Fruit fly (Drosophila melanogaster) whole organism, wandering third instar larva: ENCODE data around the gene CG7970.

Experiments used
- Abd-B ChIP-seq: fragments of >200 bp; optimal IDR thresholded peaks from 2 replicates; lab custom pipeline; 2017; ENCODE audit warnings: missing biosample characterization, missing genetic modification characterization
- CG32264 ChIP-seq: fragments of 200-800 bp; sonication (Bioruptor generic); optimal IDR thresholded peaks from 2 replicates; lab custom pipeline; 2016; ENCODE audit warnings: missing biosample characterization, missing genetic modification characterization
- CrebA ChIP-seq: fragments of 200-800 bp; sonication (Bioruptor generic); optimal IDR thresholded peaks from 2 replicates; lab custom pipeline; 2016; ENCODE audit warnings: missing biosample characterization, mild to moderate bottlenecking, missing genetic modification characterization, borderline replicate concordance
- HLH106 ChIP-seq: fragments of 200-800 bp; optimal IDR thresholded peaks from 3 replicates; lab custom pipeline; 2019; ENCODE audit warnings: missing biosample characterization, mild to moderate bottlenecking, missing genetic modification characterization, moderate library complexity
- Hr78 ChIP-seq: fragments of >200 bp; optimal IDR thresholded peaks from 2 replicates; lab custom pipeline; 2017; ENCODE audit warnings: missing biosample characterization, missing genetic modification characterization
- Hr83 ChIP-seq: fragments of 200-300 bp; sonication (Bioruptor generic); optimal IDR thresholded peaks from 2 replicates; lab custom pipeline; 2016; ENCODE audit warnings: missing biosample characterization, mild to moderate bottlenecking, missing genetic modification characterization, moderate library complexity; ENCODE audit not compliant: poor library complexity, severe bottlenecking
- Jra ChIP-seq: sonication (Bioruptor generic); optimal IDR thresholded peaks from 2 replicates; lab custom pipeline; 2016; ENCODE audit warnings: missing biosample characterization, missing genetic modification characterization
- Mio ChIP-seq: sonication (Bioruptor generic); optimal IDR thresholded peaks from 2 replicates; lab custom pipeline; 2016; ENCODE audit warnings: missing biosample characterization, missing genetic modification characterization
- Myc ChIP-seq: fragments of >200 bp; optimal IDR thresholded peaks from 2 replicates; lab custom pipeline; 2017
- N ChIP-seq: fragments of >200 bp; optimal IDR thresholded peaks from 2 replicates; lab custom pipeline; 2018; ENCODE audit warnings: missing biosample characterization, missing external identifiers, missing genetic modification characterization
- OdsH ChIP-seq: fragments of 200-800 bp; sonication (Bioruptor generic); optimal IDR thresholded peaks from 2 replicates; lab custom pipeline; 2016; ENCODE audit warnings: missing biosample characterization, mild to moderate bottlenecking, missing genetic modification characterization
- Rel ChIP-seq, 2 experiments: fragments of 200-800 bp; sonication (Bioruptor generic) in 1 of 2; optimal IDR thresholded peaks; 2 replicates in 1 of 2; 3 replicates in 1 of 2; lab custom pipeline; 2016 to 2019; ENCODE audit warnings: mild to moderate bottlenecking in 2 of 2, missing biosample characterization in 2 of 2, missing genetic modification characterization in 2 of 2, moderate library complexity in 1 of 2
- Sp1 ChIP-seq: fragments of 200-800 bp; sonication (Bioruptor generic); optimal IDR thresholded peaks from 3 replicates; lab custom pipeline; 2019; ENCODE audit warnings: missing biosample characterization, mild to moderate bottlenecking, missing genetic modification characterization, moderate library complexity
- br ChIP-seq: fragments of 200-800 bp; sonication (Bioruptor generic); optimal IDR thresholded peaks from 2 replicates; lab custom pipeline; 2016; ENCODE audit warnings: missing biosample characterization, missing genetic modification characterization
- dl ChIP-seq, 2 experiments: fragments of 175-275, 200-275 bp in 1 of 2; fragments of 200-275 bp in 1 of 2; sonication (Bioruptor generic); optimal IDR thresholded peaks; lab custom pipeline; 2018; ENCODE audit warnings: mild to moderate bottlenecking in 2 of 2, missing biosample characterization in 2 of 2, missing genetic modification characterization in 2 of 2, moderate library complexity in 2 of 2; ENCODE audit not compliant: partially characterized antibody in 2 of 2, insufficient read depth in 1 of 2
- ey ChIP-seq: fragments of 200-800 bp; sonication (Bioruptor generic); optimal IDR thresholded peaks from 2 replicates; lab custom pipeline; 2016; ENCODE audit warnings: missing biosample characterization, missing genetic modification characterization
- foxo ChIP-seq, 2 experiments: fragments of 200-800 bp; sonication (Bioruptor generic); optimal IDR thresholded peaks; 2 replicates in 1 of 2; 3 replicates in 1 of 2; lab custom pipeline; 2016 to 2017; ENCODE audit warnings: missing biosample characterization in 2 of 2, missing genetic modification characterization in 2 of 2
- fru ChIP-seq: fragments of 200-800 bp; sonication (Bioruptor generic); optimal IDR thresholded peaks from 3 replicates; lab custom pipeline; 2016; ENCODE audit warnings: missing biosample characterization, mild to moderate bottlenecking, missing genetic modification characterization
- h ChIP-seq: fragments of 200-800 bp; sonication (Bioruptor generic); optimal IDR thresholded peaks from 3 replicates; lab custom pipeline; 2016; ENCODE audit warnings: missing biosample characterization, mild to moderate bottlenecking, missing genetic modification characterization
- jim ChIP-seq: fragments of 175-275, 200-325 bp; sonication (Bioruptor generic); optimal IDR thresholded peaks from 2 replicates; lab custom pipeline; 2016; ENCODE audit warnings: missing biosample characterization, mild to moderate bottlenecking, missing genetic modification characterization
- lola ChIP-seq: fragments of >200 bp; optimal IDR thresholded peaks from 2 replicates; lab custom pipeline; 2017; ENCODE audit warnings: missing biosample characterization, missing genetic modification characterization
- pan ChIP-seq: fragments of >200 bp; optimal IDR thresholded peaks from 2 replicates; lab custom pipeline; 2017
- psq ChIP-seq: fragments of 200-800 bp; sonication (Bioruptor generic); optimal IDR thresholded peaks from 3 replicates; lab custom pipeline; 2017; ENCODE audit warnings: missing biosample characterization, mild to moderate bottlenecking, missing genetic modification characterization, moderate library complexity
- rgr ChIP-seq: fragments of 200-800 bp; sonication (Bioruptor generic); optimal IDR thresholded peaks from 3 replicates; lab custom pipeline; 2016; ENCODE audit warnings: missing biosample characterization, mild to moderate bottlenecking, missing genetic modification characterization
- sage ChIP-seq: fragments of 200-800 bp; sonication (Bioruptor generic); optimal IDR thresholded peaks from 2 replicates; lab custom pipeline; 2016; ENCODE audit warnings: missing biosample characterization, mild to moderate bottlenecking, missing genetic modification characterization
- usp ChIP-seq: fragments of >200 bp; optimal IDR thresholded peaks from 2 replicates; lab custom pipeline; 2017; ENCODE audit warnings: missing biosample characterization, missing genetic modification characterization
- woc ChIP-seq: sonication (Bioruptor generic); optimal IDR thresholded peaks from 2 replicates; lab custom pipeline; 2016; ENCODE audit warnings: missing biosample characterization, mild to moderate bottlenecking, missing genetic modification characterization

CG7970 gene

DNA sequence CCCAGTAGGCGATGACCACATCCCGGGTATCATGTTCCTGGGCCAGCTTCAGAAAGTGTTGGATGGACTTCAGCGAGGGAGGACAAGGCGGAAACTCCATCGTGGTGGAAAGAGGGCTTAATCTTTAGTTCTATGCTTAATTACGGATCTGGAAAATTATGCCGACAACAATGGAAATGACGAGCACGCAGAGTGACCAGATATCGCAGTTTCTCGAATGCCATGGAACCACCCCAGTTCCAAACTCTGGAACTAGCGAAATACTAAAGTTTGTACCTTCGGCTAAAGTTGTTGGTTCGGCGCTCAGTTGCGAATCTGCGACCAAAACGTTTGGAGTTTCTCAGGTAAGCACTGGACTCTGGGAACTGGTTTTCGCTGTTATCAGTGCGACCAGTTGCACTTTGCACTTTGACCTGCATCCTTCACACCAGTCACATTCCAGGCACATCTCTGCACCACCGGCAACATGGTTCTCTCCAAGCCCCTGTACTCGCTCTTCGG lies at the start of gene CG7970, which contains the start of gene Vta1:
TSS of gene CG7970 (plus strand) at position 51 of the 501 bp plus-strand sequence.
TSS of gene Vta1 (minus strand) at position 201 of the 501 bp plus-strand sequence.
- TF ChIP-seq Hr83 (peak; percentile 35), Hr78 (GFP tag; lab: Kevin White, UChicago) (no peak)

DNA sequence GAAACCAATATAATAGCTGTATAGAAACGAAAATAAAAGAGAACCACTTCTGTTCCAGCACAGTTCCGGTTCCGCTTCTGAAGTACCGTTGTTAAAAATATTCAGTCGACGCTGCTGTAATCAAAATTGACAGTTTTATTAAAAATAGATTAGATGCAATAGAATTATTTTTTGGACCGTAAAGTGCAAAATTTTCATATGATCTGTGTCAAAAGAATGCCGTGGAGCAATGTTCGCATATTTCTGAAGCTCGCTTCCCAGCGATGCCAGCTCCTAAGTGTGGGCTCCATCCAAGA lies 49.8 kb upstream of the CG7970 start, which contains the start of the genes CG18170 and CG33791:
TSS of gene CG18170 (plus strand) at position 122 of the 296 bp plus-strand sequence.
TSS of gene CG33791 (plus strand) at position 122 of the 296 bp plus-strand sequence.
- TF ChIP-seq woc (GFP tag; lab: Kevin White, UChicago), result no peak
- no peak for TF ChIP-seq dl (GFP tag; optimal IDR thresholded peaks at IDR 0.05; lab: Kevin White, UChicago; ENCODE audit: insufficient read depth in 1 of 2, partially characterized antibody in 2 of 2)
- TF ChIP-seq Jra, result no peak
- no peak for TF ChIP-seq br (GFP tag; lab: Kevin White, UChicago)
- TF ChIP-seq Mio (GFP tag; lab: Kevin White, UChicago), result no peak
- no peak for TF ChIP-seq usp (GFP tag; lab: Kevin White, UChicago)
- TF ChIP-seq psq (GFP tag; lab: Kevin White, UChicago), result no peak

DNA sequence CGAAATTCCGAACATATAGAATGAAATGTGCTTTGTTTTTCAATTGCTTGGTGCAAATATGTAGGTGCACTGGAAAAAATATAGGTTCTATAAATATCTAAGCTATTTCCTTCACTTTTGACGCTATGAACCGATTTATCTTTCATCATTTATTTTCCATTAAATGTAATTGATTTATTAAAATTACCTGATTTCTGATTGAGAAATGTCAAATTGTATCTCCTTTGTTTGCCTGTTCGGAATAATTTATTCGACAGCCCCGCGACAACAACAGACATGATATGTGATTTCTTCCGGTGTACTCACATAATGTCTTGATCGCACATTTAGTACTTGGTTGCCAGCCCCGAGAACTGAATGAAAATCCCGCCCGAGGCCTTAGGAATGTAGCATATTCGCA lies 42.9 kb upstream of the CG7970 start:
- TF ChIP-seq Sp1 (GFP tag; lab: Kevin White, UChicago) (no peak), Jra (no peak), usp (GFP tag; lab: Kevin White, UChicago) (no peak), CrebA (GFP tag; lab: Kevin White, UChicago) (no peak), Rel (GFP tag; optimal IDR thresholded peaks at IDR 0.05; lab: Kevin White, UChicago) (no peak), Rel (tag; optimal IDR thresholded peaks at IDR 0.05; lab: Kevin White, UChicago) (no peak), Abd-B (GFP tag; lab: Kevin White, UChicago) (no peak)

DNA sequence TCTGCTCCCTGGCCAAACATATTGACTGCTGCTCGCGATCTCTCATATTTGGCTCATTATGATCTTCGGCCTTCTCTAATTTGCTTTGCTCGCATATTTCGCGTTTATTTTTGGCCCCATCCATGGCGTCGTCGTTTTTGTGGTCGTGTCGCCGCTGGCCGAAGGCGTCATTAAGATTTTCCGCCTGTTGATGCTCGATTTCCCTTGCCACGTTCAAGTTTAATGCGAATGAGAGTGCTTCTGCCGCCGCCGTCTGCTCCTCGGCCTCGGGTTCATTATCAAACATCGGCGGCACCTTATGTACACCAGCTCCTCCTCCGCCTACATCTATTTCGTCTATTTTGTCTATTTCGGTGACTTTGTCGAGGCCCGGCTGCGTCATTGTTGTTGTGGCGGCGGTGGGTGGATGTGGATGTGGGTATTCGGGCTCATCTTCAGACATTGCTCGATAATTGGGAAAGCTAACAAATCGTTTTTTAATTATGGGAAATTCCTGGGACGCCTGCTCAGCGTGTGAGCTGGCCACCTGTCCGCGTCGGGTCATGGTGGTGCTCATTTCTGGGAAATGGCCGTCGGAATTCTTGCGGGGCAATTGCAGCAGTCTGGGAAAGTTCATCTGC lies 38.0 kb upstream of the CG7970 start:
- TF ChIP-seq N (no peak), sage (no peak)

DNA sequence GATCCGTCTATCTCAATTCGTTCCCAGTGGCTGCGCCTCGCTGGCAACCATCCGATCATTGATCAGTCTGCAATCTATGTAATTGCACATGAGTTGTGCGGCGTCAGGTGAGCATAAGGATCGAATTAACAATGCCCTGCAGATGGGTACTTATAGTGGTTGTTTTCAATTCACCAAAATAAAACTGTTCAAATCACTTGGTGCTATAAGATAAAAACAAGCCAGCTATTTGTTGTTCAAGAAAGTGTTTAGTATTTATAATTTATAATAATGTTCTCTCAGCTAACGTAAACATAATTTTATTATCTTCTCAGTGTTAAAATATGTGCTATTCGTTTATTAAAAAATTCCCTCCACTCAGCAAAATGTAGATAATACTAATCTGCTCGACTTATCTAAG lies 36.8 kb upstream of the CG7970 start, which contains the start of gene CG12105:
TSS of gene CG12105 (minus strand) at position 101 of the 400 bp plus-strand sequence.
- TF ChIP-seq lola (no peak), CG32264 (GFP tag; lab: Kevin White, UChicago) (no peak), Hr78 (GFP tag; lab: Kevin White, UChicago) (no peak), h (GFP tag; lab: Kevin White, UChicago) (no peak), HLH106 (tag; lab: Kevin White, UChicago) (no peak)

DNA sequence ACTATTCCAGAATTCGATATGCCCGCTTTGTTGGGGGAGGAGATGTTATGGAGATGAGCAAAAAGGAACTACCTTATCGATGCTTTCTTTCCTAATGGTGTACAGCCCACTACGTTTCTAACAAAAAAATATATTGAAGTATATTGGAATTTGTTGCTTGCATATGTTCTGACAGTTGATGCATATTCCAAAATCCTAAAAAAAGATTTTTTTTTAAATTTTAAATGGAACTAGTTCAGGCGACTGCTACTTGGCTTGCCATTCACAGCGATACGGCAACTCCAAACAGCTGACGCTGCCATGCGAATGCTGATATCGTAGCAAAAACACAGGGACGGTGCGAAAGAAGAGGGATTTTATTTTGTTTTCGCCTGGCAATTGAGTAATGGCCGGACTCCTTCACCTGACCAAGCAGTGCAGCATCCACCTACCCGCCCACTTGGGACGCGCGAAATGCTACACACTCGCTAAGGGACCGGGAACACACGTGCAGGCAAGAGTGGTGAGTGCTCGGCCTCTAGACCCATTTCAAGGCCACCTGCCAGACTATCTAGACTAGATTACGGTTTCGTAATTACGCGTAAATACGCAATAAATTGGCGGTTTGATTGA lies 34.3 kb upstream of the CG7970 start, which contains the start of the genes CG13926, ABCB7 and CG33230:
TSS of gene CG13926 (minus strand) at position 43 of the 612 bp plus-strand sequence.
TSS of gene ABCB7 (plus strand) at position 299 of the 612 bp plus-strand sequence.
TSS of gene CG33230 (plus strand) at position 299 of the 612 bp plus-strand sequence.
- TF ChIP-seq HLH106 (tag; lab: Kevin White, UChicago) (peak; percentile 59), pan (lab: Kevin White, UChicago) (no peak), br (GFP tag; lab: Kevin White, UChicago) (peak; percentile 8), jim (GFP tag; lab: Kevin White, UChicago) (no peak), foxo (GFP tag; optimal IDR thresholded peaks at IDR 0.05; lab: Kevin White, UChicago) (peak in 1 of 2 experiments; percentile 66), ey (peak; percentile 43), rgr (GFP tag; lab: Kevin White, UChicago) (peak; percentile 46), woc (GFP tag; lab: Kevin White, UChicago) (peak; percentile 88), fru (GFP tag; lab: Kevin White, UChicago) (peak; percentile 58), Myc (lab: Kevin White, UChicago) (peak; percentile 88), Abd-B (GFP tag; lab: Kevin White, UChicago) (no peak), OdsH (peak; percentile 46), h (GFP tag; lab: Kevin White, UChicago) (peak; percentile 64), dl (GFP tag; optimal IDR thresholded peaks at IDR 0.05; lab: Kevin White, UChicago; ENCODE audit: insufficient read depth in 1 of 2, partially characterized antibody in 2 of 2) (no peak), Rel (GFP tag; optimal IDR thresholded peaks at IDR 0.05; lab: Kevin White, UChicago) (no peak), Rel (tag; optimal IDR thresholded peaks at IDR 0.05; lab: Kevin White, UChicago) (peak; percentile 35), Sp1 (GFP tag; lab: Kevin White, UChicago) (peak; percentile 31), Hr83 (peak; percentile 47)
